Fruit fly (Drosophila melanogaster) whole organism, prepupa: ENCODE data around the gene CG15742.
A peak's percentile ranks its signal among the peaks of the same experiment; 100 is the strongest.

Experiments
- CG8119 ChIP-seq: fragments of 200-800 bp; sonication (Bioruptor generic); IDR thresholded peaks from 3 replicates; pipeline ENCODE4 v1.3.6; 2022; ENCODE audit warnings: missing biosample characterization, missing genetic modification characterization
- Hr39 ChIP-seq: fragments of 200-800 bp; sonication (Bioruptor generic); optimal IDR thresholded peaks from 2 replicates; lab custom pipeline; 2016; ENCODE audit warnings: missing biosample characterization, missing genetic modification characterization
- OdsH ChIP-seq: fragments of 200-800 bp; sonication (Bioruptor generic); optimal IDR thresholded peaks from 3 replicates; lab custom pipeline; 2016; ENCODE audit warnings: missing biosample characterization, missing genetic modification characterization

dm6 chrX:13275139-13275538 is 16.8 kb upstream of the CG15742 start:
- TF ChIP-seq Hr39 (peak; percentile 31), OdsH (GFP tag; lab: Kevin White, UChicago) (peak; percentile 82), CG8119 (GFP tag; lab: Robert Waterston, UW) (peak; percentile 75)
